Worm (Caenorhabditis elegans) whole organism, L4 larva: Measurements from ENCODE around the gene R10E11.9.
A peak's percentile ranks its signal among the peaks of the same experiment; 100 is the strongest.

Experiments used
- F10B5.3 ChIP-seq: sonication (generic microtip); optimal IDR thresholded peaks from 2 replicates; lab custom pipeline; 2016; ENCODE audit warnings: mild to moderate bottlenecking, missing genetic modification characterization, missing compliant biosample characterization
- F49E8.2 ChIP-seq: sonication (generic microtip); optimal IDR thresholded peaks from 2 replicates; lab custom pipeline; 2016; ENCODE audit warnings: missing compliant biosample characterization, mild to moderate bottlenecking, missing genetic modification characterization, borderline replicate concordance
- Y105C5A.15 ChIP-seq: fragments of 200-800 bp; sonication (Bioruptor generic); IDR thresholded peaks from 2 replicates; pipeline ENCODE4 v1.3.6; 2022; ENCODE audit warnings: missing genetic modification characterization, missing compliant biosample characterization
- Y48G9A.11 ChIP-seq: fragments of 200-800 bp; sonication (Bioruptor generic); IDR thresholded peaks from 2 replicates; pipeline ENCODE4 v1.3.6; 2022; ENCODE audit warnings: missing genetic modification reagents, missing genetic modification characterization, missing compliant biosample characterization
- ZK546.5 ChIP-seq, 2 experiments: sonication (generic microtip); optimal IDR thresholded peaks; 2 replicates each; lab custom pipeline; 2017; ENCODE audit warnings: missing biosample characterization in 2 of 2, missing genetic modification characterization in 2 of 2
- ceh-32 ChIP-seq: sonication (generic microtip); optimal IDR thresholded peaks from 2 replicates; lab custom pipeline; 2016; ENCODE audit warnings: mild to moderate bottlenecking, missing genetic modification characterization, missing compliant biosample characterization; ENCODE audit not compliant: poor library complexity
- cey-2 ChIP-seq: sonication (generic microtip); optimal IDR thresholded peaks from 3 replicates; lab custom pipeline; 2017; ENCODE audit warnings: missing genetic modification characterization, mild to moderate bottlenecking, missing compliant biosample characterization, antibody characterized with exemption, borderline replicate concordance; ENCODE audit not compliant: insufficient read depth
- daf-12 ChIP-seq: fragments of 150-350 bp; optimal IDR thresholded peaks from 2 replicates; lab custom pipeline; 2014; ENCODE audit warnings: missing biosample characterization, missing genetic modification reagents, missing genetic modification characterization
- daf-16 ChIP-seq, 3 experiments: sonication (generic microtip); optimal IDR thresholded peaks; 2 replicates each; lab custom pipeline; 2016 to 2017; ENCODE audit warnings: missing genetic modification characterization in 3 of 3, missing genetic modification reagents in 3 of 3, mild to moderate bottlenecking in 2 of 3, missing compliant biosample characterization in 2 of 3, missing biosample characterization in 1 of 3, moderate library complexity in 1 of 3
- daf-19 ChIP-seq: fragments of 200-800 bp; sonication (Bioruptor generic); conservative IDR thresholded peaks from 2 replicates; pipeline ENCODE4 v1.3.6; 2022; ENCODE audit warnings: missing genetic modification characterization, missing compliant biosample characterization
- dmd-9 ChIP-seq: fragments of 200-800 bp; sonication (Bioruptor generic); IDR thresholded peaks from 2 replicates; pipeline ENCODE4 v1.3.6; 2022; ENCODE audit warnings: missing genetic modification reagents, missing genetic modification characterization, missing compliant biosample characterization
- dpl-1 ChIP-seq: fragments of 150-350 bp; optimal IDR thresholded peaks from 2 replicates; lab custom pipeline; 2014; ENCODE audit warnings: missing biosample characterization, missing genetic modification reagents, missing genetic modification characterization
- duxl-1 ChIP-seq: sonication (generic microtip); optimal IDR thresholded peaks from 2 replicates; lab custom pipeline; 2016; ENCODE audit warnings: mild to moderate bottlenecking, missing genetic modification characterization, moderate library complexity, missing compliant biosample characterization; ENCODE audit not compliant: poor library complexity
- fos-1 ChIP-seq: fragments of 150-350 bp; optimal IDR thresholded peaks from 2 replicates; lab custom pipeline; 2014; ENCODE audit warnings: missing biosample characterization, missing genetic modification characterization
- hif-1 ChIP-seq, 2 experiments: sonication (generic microtip); optimal IDR thresholded peaks; 2 replicates each; lab custom pipeline; 2016 to 2017; ENCODE audit warnings: missing compliant biosample characterization in 2 of 2, missing genetic modification characterization in 2 of 2, missing genetic modification reagents in 2 of 2, missing genotype in 2 of 2, mild to moderate bottlenecking in 1 of 2
- hmg-1.1 ChIP-seq: fragments of 200-800 bp; sonication (Bioruptor generic); IDR thresholded peaks from 2 replicates; pipeline ENCODE4 v1.3.6; 2022; ENCODE audit warnings: missing genetic modification reagents, missing genetic modification characterization, missing compliant biosample characterization
- lim-7 ChIP-seq: fragments of 200-800 bp; sonication (Bioruptor generic); IDR thresholded peaks from 2 replicates; pipeline ENCODE4 v1.3.6; 2022; ENCODE audit warnings: missing genetic modification characterization, missing compliant biosample characterization
- lin-1 ChIP-seq: fragments of 200-800 bp; sonication (Bioruptor generic); IDR thresholded peaks from 2 replicates; pipeline ENCODE4 v1.3.6; 2022; ENCODE audit warnings: missing genetic modification reagents, missing genetic modification characterization, missing compliant biosample characterization
- lin-29 ChIP-seq: fragments of 200-800 bp; sonication (Bioruptor generic); IDR thresholded peaks from 2 replicates; pipeline ENCODE4 v1.3.6; 2022; ENCODE audit warnings: missing genetic modification reagents, missing genetic modification characterization, missing compliant biosample characterization
- lin-38 ChIP-seq: fragments of 200-800 bp; sonication (Bioruptor generic); IDR thresholded peaks from 2 replicates; pipeline ENCODE4 v1.3.6; 2022; ENCODE audit warnings: missing genetic modification reagents, missing genetic modification characterization, missing compliant biosample characterization
- lin-39 ChIP-seq: fragments of 150-350 bp; optimal IDR thresholded peaks from 2 replicates; lab custom pipeline; 2014; ENCODE audit warnings: missing biosample characterization, missing genetic modification reagents, missing genetic modification characterization
- lir-3 ChIP-seq: sonication (generic microtip); optimal IDR thresholded peaks from 2 replicates; lab custom pipeline; 2016; ENCODE audit warnings: mild to moderate bottlenecking, missing genetic modification characterization, missing compliant biosample characterization
- lsy-2 ChIP-seq, 2 experiments: fragments of 150-350 bp in 1 of 2; sonication (generic microtip) in 1 of 2; optimal IDR thresholded peaks; 2 replicates each; lab custom pipeline; 2014 to 2017; ENCODE audit warnings: missing biosample characterization in 2 of 2, missing genetic modification characterization in 2 of 2
- madf-5 ChIP-seq, 2 experiments: fragments of 200-800 bp; sonication (Bioruptor generic); IDR thresholded peaks; 2 replicates each; pipeline ENCODE4 v1.3.6; 2022; ENCODE audit warnings: missing compliant biosample characterization in 2 of 2, missing genetic modification characterization in 2 of 2
- mdl-1 ChIP-seq, 2 experiments: fragments of 150-350 bp in 1 of 2; sonication (generic microtip) in 1 of 2; optimal IDR thresholded peaks; 2 replicates each; lab custom pipeline; 2014 to 2017; ENCODE audit warnings: missing biosample characterization in 2 of 2, missing genetic modification characterization in 2 of 2
- mep-1 ChIP-seq: fragments of 150-350 bp; sonication (generic microtip); optimal IDR thresholded peaks from 3 replicates; lab custom pipeline; 2014; ENCODE audit warnings: missing biosample characterization, missing genetic modification characterization
- mxl-2 ChIP-seq: fragments of 200-800 bp; sonication (Bioruptor generic); conservative IDR thresholded peaks from 2 replicates; pipeline ENCODE4 v1.3.6; 2022; ENCODE audit warnings: missing genetic modification reagents, missing genetic modification characterization, missing compliant biosample characterization
- nhr-102 ChIP-seq: sonication (generic microtip); optimal IDR thresholded peaks from 2 replicates; lab custom pipeline; 2016; ENCODE audit warnings: mild to moderate bottlenecking, missing genetic modification characterization, moderate library complexity, missing compliant biosample characterization
- nhr-11 ChIP-seq: fragments of 150-350 bp; optimal IDR thresholded peaks from 2 replicates; lab custom pipeline; 2014; ENCODE audit warnings: missing biosample characterization, missing genetic modification characterization
- nhr-25 ChIP-seq: sonication (generic microtip); optimal IDR thresholded peaks from 2 replicates; lab custom pipeline; 2017; ENCODE audit warnings: missing genetic modification characterization, mild to moderate bottlenecking, missing compliant biosample characterization, antibody characterized with exemption, moderate library complexity, borderline replicate concordance; ENCODE audit not compliant: insufficient read depth
- nhr-28 ChIP-seq: fragments of 150-350 bp; optimal IDR thresholded peaks from 2 replicates; lab custom pipeline; 2014; ENCODE audit warnings: missing biosample characterization, missing genetic modification characterization
- nhr-41 ChIP-seq: fragments of 200-800 bp; sonication (Bioruptor generic); IDR thresholded peaks from 2 replicates; pipeline ENCODE4 v1.3.6; 2022; ENCODE audit warnings: missing genetic modification reagents, missing genetic modification characterization, missing compliant biosample characterization
- nhr-42 ChIP-seq: fragments of 200-800 bp; sonication (Bioruptor generic); IDR thresholded peaks from 2 replicates; pipeline ENCODE4 v1.3.6; 2022; ENCODE audit warnings: missing genetic modification characterization, missing compliant biosample characterization
- nhr-48 ChIP-seq: sonication (generic microtip); optimal IDR thresholded peaks from 2 replicates; lab custom pipeline; 2016; ENCODE audit warnings: mild to moderate bottlenecking, missing genetic modification characterization, missing compliant biosample characterization
- nhr-6 ChIP-seq: fragments of 150-350 bp; optimal IDR thresholded peaks from 2 replicates; lab custom pipeline; 2014; ENCODE audit warnings: missing biosample characterization, missing genetic modification characterization
- pha-4 ChIP-seq, 2 experiments: fragments of 150-350 bp in 1 of 2; fragments of 200-800 bp in 1 of 2; sonication (Bioruptor generic) in 1 of 2; IDR thresholded peaks in 1 of 2; optimal IDR thresholded peaks in 1 of 2; 2 replicates each; pipeline versions ENCODE4 v1.3.6 to Lab custom; 2014 to 2022; ENCODE audit warnings: missing genetic modification characterization in 2 of 2, missing genetic modification reagents in 2 of 2, missing biosample characterization in 1 of 2, missing compliant biosample characterization in 1 of 2
- sdz-12 ChIP-seq: fragments of 200-800 bp; sonication (Bioruptor generic); optimal IDR thresholded peaks from 2 replicates; lab custom pipeline; 2018; ENCODE audit warnings: mild to moderate bottlenecking, missing genetic modification characterization, missing compliant biosample characterization
- set-16 ChIP-seq: fragments of 200-800 bp; sonication (Bioruptor generic); IDR thresholded peaks from 2 replicates; pipeline ENCODE4 v1.3.6; 2022; ENCODE audit warnings: missing genetic modification reagents, missing genetic modification characterization, missing compliant biosample characterization
- skn-1 ChIP-seq: fragments of 150-350 bp; optimal IDR thresholded peaks from 2 replicates; lab custom pipeline; 2014; ENCODE audit warnings: missing biosample characterization, missing genetic modification characterization
- snpc-1.2 ChIP-seq: fragments of 200-800 bp; sonication (Bioruptor generic); IDR thresholded peaks from 2 replicates; pipeline ENCODE4 v1.3.6; 2022; ENCODE audit warnings: missing genetic modification reagents, missing genetic modification characterization, missing compliant biosample characterization
- snpc-4 ChIP-seq: fragments of 150-350 bp; optimal IDR thresholded peaks from 2 replicates; lab custom pipeline; 2014; ENCODE audit warnings: missing biosample characterization, missing genetic modification characterization
- tag-97 ChIP-seq: fragments of 200-800 bp; sonication (Bioruptor generic); IDR thresholded peaks from 2 replicates; pipeline ENCODE4 v1.3.6; 2022; ENCODE audit warnings: missing genetic modification characterization, missing compliant biosample characterization
- tra-1 ChIP-seq: fragments of 200-800 bp; sonication (Bioruptor generic); IDR thresholded peaks from 2 replicates; pipeline ENCODE4 v1.3.6; 2022; ENCODE audit warnings: missing genetic modification reagents, missing genetic modification characterization, missing compliant biosample characterization
- unc-130 ChIP-seq: sonication (generic microtip); optimal IDR thresholded peaks from 2 replicates; lab custom pipeline; 2016; ENCODE audit warnings: missing genetic modification reagents, missing genetic modification characterization, missing compliant biosample characterization
- zag-1 ChIP-seq: fragments of 150-350 bp; optimal IDR thresholded peaks from 2 replicates; lab custom pipeline; 2014; ENCODE audit warnings: missing biosample characterization, missing genetic modification characterization
- zfp-2 ChIP-seq: sonication (generic microtip); optimal IDR thresholded peaks from 2 replicates; lab custom pipeline; 2016; ENCODE audit warnings: mild to moderate bottlenecking, missing genetic modification characterization, missing compliant biosample characterization
- zfp-3 ChIP-seq: fragments of 200-800 bp; sonication (Bioruptor generic); conservative IDR thresholded peaks from 2 replicates; pipeline ENCODE4 v1.3.6; 2022; ENCODE audit warnings: missing genetic modification reagents, missing genetic modification characterization, missing compliant biosample characterization
- zip-11 ChIP-seq: fragments of 200-800 bp; sonication (Bioruptor generic); IDR thresholded peaks from 2 replicates; pipeline ENCODE4 v1.3.6; 2022; ENCODE audit warnings: missing genetic modification characterization, missing compliant biosample characterization
- zip-2 ChIP-seq: fragments of 150-350 bp; optimal IDR thresholded peaks from 2 replicates; lab custom pipeline; 2014; ENCODE audit warnings: missing biosample characterization, missing genetic modification characterization
- ztf-7 ChIP-seq: fragments of 150-350 bp; optimal IDR thresholded peaks from 2 replicates; lab custom pipeline; 2014; ENCODE audit warnings: missing biosample characterization, missing genetic modification characterization

The R10E11.9 gene

DNA sequence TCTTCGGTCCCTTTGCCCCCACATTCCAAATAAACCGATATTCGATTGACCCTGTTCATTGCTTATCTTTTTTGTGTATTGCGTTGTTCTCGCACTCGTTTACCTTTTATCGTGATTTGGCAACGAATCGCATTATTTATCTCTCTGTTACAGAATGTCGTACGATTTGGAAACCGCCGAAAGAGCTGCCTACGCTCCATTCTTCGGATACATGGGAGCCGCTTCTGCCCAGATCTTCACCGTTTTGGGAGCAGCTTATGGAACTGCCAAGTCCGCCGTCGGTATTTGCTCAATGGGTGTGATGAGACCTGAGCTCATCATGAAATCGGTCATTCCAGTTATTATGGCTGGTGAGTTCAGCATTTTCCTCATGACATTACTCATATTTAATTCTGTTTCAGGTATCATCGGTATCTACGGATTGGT, 11.4 kb downstream of the R10E11.9 start, which contains the start of gene vha-2 (continued):
- TF ChIP-seq nhr-42 (GFP tag; lab: Robert Waterston, UW) (no peak), lim-7 (no peak), mep-1 (tag; lab: Kevin White, UChicago) (peak; percentile 7), lir-3 (tag; lab: Kevin White, UChicago) (no peak), nhr-11 (tag; lab: Kevin White, UChicago) (no peak), tag-97 (GFP tag; lab: Robert Waterston, UW) (no peak), hmg-1.1 (GFP tag; lab: Robert Waterston, UW) (no peak), cey-2 (no peak), zip-11 (GFP tag; lab: Robert Waterston, UW) (no peak), dmd-9 (GFP tag; lab: Robert Waterston, UW) (no peak), zfp-3 (GFP tag; lab: Robert Waterston, UW) (no peak; the same call in 1 of the 2 replicates), daf-16 (GFP tag; optimal IDR thresholded peaks at IDR 0.05; lab: Kevin White, UChicago) (peak in 1 of 2 experiments; percentile 9), daf-16 (tag; optimal IDR thresholded peaks at IDR 0.05; lab: Kevin White, UChicago) (peak; percentile 31), mdl-1 (tag; optimal IDR thresholded peaks at IDR 0.05; lab: Kevin White, UChicago) (no peak), nhr-48 (tag; lab: Kevin White, UChicago) (peak; percentile 10), madf-5 (GFP tag; IDR thresholded peaks at IDR 0.05; lab: Robert Waterston, UW) (0 out of 4 replicates have a peak, but pooled peaks of 1 of the 2 experiments have one; percentile 34), lsy-2 (tag; optimal IDR thresholded peaks at IDR 0.05; lab: Kevin White, UChicago) (no peak), tra-1 (GFP tag; lab: Robert Waterston, UW) (peak; percentile 26; the same call in 1 of the 2 replicates), F49E8.2 (tag; lab: Kevin White, UChicago) (peak; percentile 40), daf-12 (tag; lab: Kevin White, UChicago) (no peak), nhr-25 (no peak), zfp-2 (no peak), ztf-7 (tag; lab: Kevin White, UChicago) (no peak), nhr-41 (GFP tag; lab: Robert Waterston, UW) (no peak), nhr-102 (tag; lab: Kevin White, UChicago) (peak; percentile 12), sdz-12 (no peak), lin-38 (peak; percentile 77), lin-1 (GFP tag; lab: Robert Waterston, UW) (peak; percentile 61), duxl-1 (tag; lab: Kevin White, UChicago) (no peak), zip-2 (no peak), Y48G9A.11 (no peak), pha-4 (GFP tag; IDR thresholded peaks at IDR 0.05; lab: Robert Waterston, UW) (peak; percentile 38), pha-4 (tag; optimal IDR thresholded peaks at IDR 0.05; lab: Kevin White, UChicago) (no peak), ZK546.5 (tag; optimal IDR thresholded peaks at IDR 0.05; lab: Kevin White, UChicago) (no peak), snpc-1.2 (GFP tag; lab: Robert Waterston, UW) (no peak), zag-1 (tag; lab: Kevin White, UChicago) (no peak), snpc-4 (tag; lab: Kevin White, UChicago) (no peak), mxl-2 (GFP tag; lab: Robert Waterston, UW) (no peak), unc-130 (GFP tag; lab: Kevin White, UChicago) (no peak), set-16 (GFP tag; lab: Robert Waterston, UW) (peak; percentile 23; the same call in 1 of the 2 replicates), nhr-28 (tag; lab: Kevin White, UChicago) (no peak), nhr-6 (tag; lab: Kevin White, UChicago) (no peak), F10B5.3 (tag; lab: Kevin White, UChicago) (no peak), lin-39 (no peak), daf-19 (no peak), ceh-32 (tag; lab: Kevin White, UChicago) (no peak), dpl-1 (GFP tag; lab: Kevin White, UChicago) (no peak), lin-29 (GFP tag; lab: Robert Waterston, UW) (no peak; the same call in 1 of the 2 replicates), skn-1 (tag; lab: Kevin White, UChicago) (no peak), Y105C5A.15 (GFP tag; lab: Robert Waterston, UW) (no peak), hif-1 (tag; optimal IDR thresholded peaks at IDR 0.05; lab: Kevin White, UChicago) (no peak), fos-1 (no peak)
